Worm (Caenorhabditis elegans): ENCODE results near the gene F53F1.6.

DNA sequence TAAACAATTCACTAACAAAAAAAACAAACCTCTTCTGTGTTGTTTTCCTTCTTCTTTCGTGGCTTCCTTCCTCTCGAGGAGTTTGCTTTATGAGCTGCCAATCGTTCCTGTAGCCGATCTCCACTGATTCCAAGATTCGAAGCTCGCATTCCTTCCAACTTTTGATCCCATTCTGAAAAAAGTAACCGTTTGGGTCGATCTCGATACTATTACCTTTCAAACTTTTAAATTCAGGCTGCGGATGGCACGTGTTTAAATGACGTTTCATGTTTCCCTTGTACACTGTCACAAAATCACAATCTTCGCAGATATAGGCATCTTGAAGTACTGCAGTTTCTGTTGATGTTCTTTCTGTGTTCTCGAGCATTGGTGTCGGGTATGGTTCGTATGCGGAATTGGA is 29.9 kb downstream of the F53F1.6 start:
- TF ChIP-seq ceh-91 (GFP tag; IDR thresholded peaks at IDR 0.05): no peak
- no peak for TF ChIP-seq zfh-2 (GFP tag; conservative IDR thresholded peaks at IDR 0.05)
